Worm (Caenorhabditis elegans) whole organism, L4 larva: ENCODE measurements around the gene Y57A10B.6.

Source experiments
- F37D6.2 ChIP-seq: sonication (generic microtip); optimal IDR thresholded peaks from 2 replicates; lab custom pipeline; 2016; ENCODE audit warnings: mild to moderate bottlenecking, missing genetic modification characterization, missing compliant biosample characterization
- R02D3.7 ChIP-seq: fragments of 150-350 bp; sonication (generic microtip); optimal IDR thresholded peaks from 3 replicates; lab custom pipeline; 2014; ENCODE audit warnings: missing biosample characterization, missing genetic modification characterization
- ama-1 ChIP-seq: fragments of 150-350 bp; optimal IDR thresholded peaks from 2 replicates; lab custom pipeline; 2014; ENCODE audit warnings: inconsistent platforms, mixed read lengths
- gei-8 ChIP-seq: fragments of 200-800 bp; sonication (Bioruptor generic); optimal IDR thresholded peaks from 2 replicates; lab custom pipeline; 2018; ENCODE audit warnings: mild to moderate bottlenecking, missing genetic modification characterization, missing compliant biosample characterization
- jun-1 ChIP-seq: fragments of 150-350 bp; optimal IDR thresholded peaks from 2 replicates; lab custom pipeline; 2014; ENCODE audit warnings: missing biosample characterization, missing genetic modification reagents, missing genetic modification characterization
- mxl-3 ChIP-seq: fragments of 200-800 bp; sonication (Bioruptor generic); optimal IDR thresholded peaks from 2 replicates; lab custom pipeline; 2018; ENCODE audit warnings: mild to moderate bottlenecking, missing genetic modification characterization, missing compliant biosample characterization
- nhr-237 ChIP-seq: sonication (generic microtip); optimal IDR thresholded peaks from 2 replicates; lab custom pipeline; 2017; ENCODE audit warnings: missing biosample characterization, missing genetic modification characterization
- nhr-28 ChIP-seq: fragments of 150-350 bp; optimal IDR thresholded peaks from 2 replicates; lab custom pipeline; 2014; ENCODE audit warnings: missing biosample characterization, missing genetic modification characterization
- nhr-6 ChIP-seq: fragments of 150-350 bp; optimal IDR thresholded peaks from 2 replicates; lab custom pipeline; 2014; ENCODE audit warnings: missing biosample characterization, missing genetic modification characterization
- nhr-76 ChIP-seq: fragments of 150-350 bp; optimal IDR thresholded peaks from 2 replicates; lab custom pipeline; 2014; ENCODE audit warnings: missing biosample characterization, missing genetic modification characterization
- ztf-11 ChIP-seq: fragments of 150-350 bp; optimal IDR thresholded peaks from 2 replicates; lab custom pipeline; 2014; ENCODE audit warnings: missing biosample characterization, missing genetic modification characterization
- ztf-7 ChIP-seq: fragments of 150-350 bp; optimal IDR thresholded peaks from 2 replicates; lab custom pipeline; 2014; ENCODE audit warnings: missing biosample characterization, missing genetic modification characterization

DNA sequence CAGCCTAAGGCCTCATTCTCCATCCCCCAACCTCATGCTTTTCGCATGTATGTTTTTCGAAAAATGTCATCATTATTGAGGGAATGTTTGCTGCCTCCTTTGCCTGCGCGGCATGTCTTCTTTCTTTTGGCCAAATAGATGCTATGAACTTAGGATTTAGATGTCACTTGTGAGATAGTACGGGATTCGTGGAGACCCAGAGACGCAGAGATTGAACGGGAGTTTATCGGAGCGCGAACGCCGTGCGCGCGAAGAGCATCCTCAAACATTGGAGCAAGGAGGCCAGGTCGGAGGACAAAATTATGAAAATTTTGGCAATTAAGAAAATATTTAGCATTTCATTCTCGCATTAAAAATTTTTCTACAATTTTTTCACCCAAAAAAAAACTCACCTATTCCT lies 40.9 kb upstream of the Y57A10B.6 start:
- TF ChIP-seq jun-1 (tag; lab: Kevin White, UChicago) (no peak), nhr-28 (tag; lab: Kevin White, UChicago) (no peak), ama-1 (lab: Kevin White, UChicago) (no peak), F37D6.2 (tag; lab: Kevin White, UChicago) (no peak), mxl-3 (no peak), R02D3.7 (tag; lab: Kevin White, UChicago) (no peak), nhr-6 (no peak), nhr-237 (tag; lab: Kevin White, UChicago) (no peak), nhr-76 (no peak), ztf-11 (no peak), ztf-7 (tag; lab: Kevin White, UChicago) (no peak), gei-8 (GFP tag; lab: Kevin White, UChicago) (no peak)
